Worm (Caenorhabditis elegans) whole organism, midembryonic: ENCODE data around the gene M03A1.8.

Experiments
- T22C8.4 ChIP-seq: fragments of 200-800 bp; sonication (Bioruptor generic); IDR thresholded peaks from 2 replicates; pipeline ENCODE4 v1.3.6; 2022; ENCODE audit warnings: missing genetic modification characterization, missing compliant biosample characterization
- cog-1 ChIP-seq: sonication (generic microtip); optimal IDR thresholded peaks from 2 replicates; lab custom pipeline; 2016; ENCODE audit warnings: missing genetic modification characterization, missing compliant biosample characterization
- flt-1 ChIP-seq: fragments of 200-800 bp; sonication (Bioruptor generic); IDR thresholded peaks from 2 replicates; pipeline ENCODE4 v1.3.6; 2022; ENCODE audit warnings: missing genetic modification characterization, missing compliant biosample characterization
- klf-2 ChIP-seq: fragments of 200-800 bp; sonication (Bioruptor generic); conservative IDR thresholded peaks from 2 replicates; pipeline ENCODE4 v1.3.6; 2022; ENCODE audit warnings: missing genetic modification reagents, missing genetic modification characterization, missing compliant biosample characterization
- med-1 ChIP-seq: sonication (generic microtip); optimal IDR thresholded peaks from 2 replicates; lab custom pipeline; 2017; ENCODE audit warnings: missing genetic modification characterization, mild to moderate bottlenecking, missing compliant biosample characterization, antibody characterized with exemption, missing genetic modification reagents; ENCODE audit not compliant: insufficient read depth
- ref-1 ChIP-seq: fragments of 200-800 bp; sonication (Bioruptor generic); conservative IDR thresholded peaks from 2 replicates; pipeline ENCODE4 v1.3.6; 2022; ENCODE audit warnings: missing genetic modification reagents, missing genetic modification characterization, missing compliant biosample characterization
- tab-1 ChIP-seq: fragments of 200-800 bp; sonication (Bioruptor generic); IDR thresholded peaks from 2 replicates; pipeline ENCODE4 v1.3.6; 2022; ENCODE audit warnings: missing genetic modification characterization, missing compliant biosample characterization
- ztf-23 ChIP-seq: fragments of 200-800 bp; sonication (Bioruptor generic); IDR thresholded peaks from 2 replicates; pipeline ENCODE4 v1.3.6; 2022; ENCODE audit warnings: missing genetic modification reagents, missing genetic modification characterization, missing compliant biosample characterization
- ztf-29 ChIP-seq: fragments of 200-800 bp; sonication (Bioruptor generic); IDR thresholded peaks from 2 replicates; pipeline ENCODE4 v1.3.6; 2022; ENCODE audit warnings: missing genetic modification reagents, missing genetic modification characterization, missing compliant biosample characterization

The M03A1.8 gene

ce11 chrII:4577391-4577790 is 17.3 kb downstream of the M03A1.8 start:
- TF ChIP-seq flt-1 (GFP tag; lab: Robert Waterston, UW) (no peak), ztf-23 (GFP tag; lab: Robert Waterston, UW) (no peak), ztf-29 (GFP tag; lab: Robert Waterston, UW) (no peak), T22C8.4 (no peak), tab-1 (no peak), klf-2 (GFP tag; lab: Robert Waterston, UW) (no peak), med-1 (no peak), ref-1 (no peak)

- no peak for TF ChIP-seq ztf-23 (GFP tag; lab: Robert Waterston, UW)
- TF ChIP-seq klf-2 (GFP tag; lab: Robert Waterston, UW), result no peak
- TF ChIP-seq cog-1 (tag; lab: Kevin White, UChicago), result no peak
- no peak for TF ChIP-seq ztf-29 (GFP tag; lab: Robert Waterston, UW)
- TF ChIP-seq flt-1 (GFP tag; lab: Robert Waterston, UW), result no peak
- no peak for TF ChIP-seq ref-1
- no peak for TF ChIP-seq tab-1
- no peak for TF ChIP-seq T22C8.4
- no peak for TF ChIP-seq med-1
These were observed 19.2 kb downstream of the M03A1.8 start for ce11 chrII:4579375-4579774.

- TF ChIP-seq ztf-29 (GFP tag; lab: Robert Waterston, UW) (no peak), tab-1 (no peak), ref-1 (no peak), med-1 (no peak), T22C8.4 (no peak), klf-2 (GFP tag; lab: Robert Waterston, UW) (no peak), flt-1 (GFP tag; lab: Robert Waterston, UW) (peak; percentile 13; the same call in 1 of the 2 replicates), cog-1 (tag; lab: Kevin White, UChicago) (no peak)
These were observed 19.9 kb downstream of the M03A1.8 start for ce11 chrII:4579920-4580474.

ce11 chrII:4581090-4581489 is 21.0 kb downstream of the M03A1.8 start:
- no peak for TF ChIP-seq ztf-29 (GFP tag; lab: Robert Waterston, UW)
- TF ChIP-seq ref-1, result no peak
- TF ChIP-seq cog-1 (tag; lab: Kevin White, UChicago), result no peak
- TF ChIP-seq ztf-23 (GFP tag; lab: Robert Waterston, UW), result no peak
- no peak for TF ChIP-seq med-1
- TF ChIP-seq T22C8.4, result no peak
- no peak for TF ChIP-seq klf-2 (GFP tag; lab: Robert Waterston, UW)
- no peak for TF ChIP-seq tab-1
- no peak for TF ChIP-seq flt-1 (GFP tag; lab: Robert Waterston, UW)

- TF ChIP-seq klf-2 (GFP tag; lab: Robert Waterston, UW) (no peak), ztf-23 (GFP tag; lab: Robert Waterston, UW) (no peak), T22C8.4 (no peak)
These were observed 23.2 kb downstream of the M03A1.8 start for ce11 chrII:4583203-4583912.

- TF ChIP-seq cog-1 (tag; lab: Kevin White, UChicago), result no peak
- no peak for TF ChIP-seq med-1
- TF ChIP-seq klf-2 (GFP tag; lab: Robert Waterston, UW), result no peak
- TF ChIP-seq ztf-23 (GFP tag; lab: Robert Waterston, UW), result no peak
- no peak for TF ChIP-seq flt-1 (GFP tag; lab: Robert Waterston, UW)
- TF ChIP-seq ztf-29 (GFP tag; lab: Robert Waterston, UW), result no peak
- TF ChIP-seq tab-1, result no peak
- TF ChIP-seq ref-1, result no peak
- TF ChIP-seq T22C8.4, result no peak
These were observed 24.2 kb downstream of the M03A1.8 start for ce11 chrII:4584313-4584712.

ce11 chrII:4585327-4585726 is 25.2 kb downstream of the M03A1.8 start:
- TF ChIP-seq flt-1 (GFP tag; lab: Robert Waterston, UW), result 0 out of 2 replicates have a peak, but pooled peaks have one; percentile 27
- no peak for TF ChIP-seq cog-1 (tag; lab: Kevin White, UChicago)
- no peak for TF ChIP-seq T22C8.4
- TF ChIP-seq ztf-29 (GFP tag; lab: Robert Waterston, UW), result no peak
- TF ChIP-seq ref-1, result 0 out of 2 replicates have a peak, but pooled peaks have one; percentile 25
- TF ChIP-seq klf-2 (GFP tag; lab: Robert Waterston, UW), result no peak
- TF ChIP-seq ztf-23 (GFP tag; lab: Robert Waterston, UW), result no peak
- TF ChIP-seq tab-1, result no peak
- TF ChIP-seq med-1, result no peak

- no peak for TF ChIP-seq cog-1 (tag; lab: Kevin White, UChicago)
- TF ChIP-seq med-1, result no peak
- no peak for TF ChIP-seq ztf-29 (GFP tag; lab: Robert Waterston, UW)
- TF ChIP-seq klf-2 (GFP tag; lab: Robert Waterston, UW), result no peak
- no peak for TF ChIP-seq flt-1 (GFP tag; lab: Robert Waterston, UW)
- no peak for TF ChIP-seq ztf-23 (GFP tag; lab: Robert Waterston, UW)
- TF ChIP-seq T22C8.4, result no peak
- TF ChIP-seq tab-1, result no peak
- TF ChIP-seq ref-1, result no peak
These were observed 29.9 kb downstream of the M03A1.8 start for ce11 chrII:4590086-4590485.

- TF ChIP-seq cog-1 (tag; lab: Kevin White, UChicago), result no peak
- no peak for TF ChIP-seq flt-1 (GFP tag; lab: Robert Waterston, UW)
These were observed 30.5 kb downstream of the M03A1.8 start for ce11 chrII:4590660-4591059.

- TF ChIP-seq tab-1, result no peak
- TF ChIP-seq cog-1 (tag; lab: Kevin White, UChicago), result no peak
- no peak for TF ChIP-seq ztf-23 (GFP tag; lab: Robert Waterston, UW)
- no peak for TF ChIP-seq ztf-29 (GFP tag; lab: Robert Waterston, UW)
- TF ChIP-seq flt-1 (GFP tag; lab: Robert Waterston, UW), result no peak
- no peak for TF ChIP-seq ref-1
- TF ChIP-seq klf-2 (GFP tag; lab: Robert Waterston, UW), result no peak
- TF ChIP-seq med-1, result no peak
- TF ChIP-seq T22C8.4, result no peak
These were observed 37.3 kb downstream of the M03A1.8 start for ce11 chrII:4597441-4597840.
